Worm (Caenorhabditis elegans) whole organism, late embryonic: ENCODE measurements around the gene sek-5.

Source experiments
- K02D7.2 ChIP-seq: sonication (generic microtip); optimal IDR thresholded peaks from 2 replicates; lab custom pipeline; 2017; ENCODE audit warnings: mild to moderate bottlenecking, missing genetic modification characterization, missing compliant biosample characterization
- ama-1 ChIP-seq: fragments of 150-350 bp; optimal IDR thresholded peaks from 2 replicates; lab custom pipeline; 2014
- ceh-18 ChIP-seq: sonication (generic microtip); optimal IDR thresholded peaks from 2 replicates; lab custom pipeline; 2016; ENCODE audit warnings: missing genetic modification characterization, missing compliant biosample characterization
- ceh-19 ChIP-seq: fragments of 200-800 bp; sonication (Bioruptor generic); optimal IDR thresholded peaks from 2 replicates; lab custom pipeline; 2018; ENCODE audit warnings: mild to moderate bottlenecking, missing genetic modification characterization, missing compliant biosample characterization
- ceh-30 ChIP-seq: fragments of 150-350 bp; optimal IDR thresholded peaks from 2 replicates; lab custom pipeline; 2014; ENCODE audit warnings: missing biosample characterization, missing genetic modification characterization
- ceh-45 ChIP-seq: fragments of 200-800 bp; sonication (Bioruptor generic); IDR thresholded peaks from 2 replicates; pipeline ENCODE4 v1.3.6; 2022; ENCODE audit warnings: missing genetic modification reagents, missing genetic modification characterization, missing compliant biosample characterization
- dve-1 ChIP-seq: sonication (generic microtip); optimal IDR thresholded peaks from 2 replicates; lab custom pipeline; 2017; ENCODE audit warnings: antibody characterized with exemption, mild to moderate bottlenecking, missing genetic modification characterization, missing compliant biosample characterization
- elt-2 ChIP-seq: sonication (generic microtip); optimal IDR thresholded peaks from 2 replicates; lab custom pipeline; 2016; ENCODE audit warnings: missing genetic modification reagents, missing genetic modification characterization, missing compliant biosample characterization
- elt-4 ChIP-seq: sonication (generic microtip); optimal IDR thresholded peaks from 2 replicates; lab custom pipeline; 2016; ENCODE audit warnings: missing genetic modification characterization, missing compliant biosample characterization
- eyg-1 ChIP-seq: sonication (generic microtip); optimal IDR thresholded peaks from 2 replicates; lab custom pipeline; 2016; ENCODE audit warnings: missing genotype, missing genetic modification characterization, missing compliant biosample characterization
- lim-6 ChIP-seq: sonication (generic microtip); optimal IDR thresholded peaks from 2 replicates; lab custom pipeline; 2016; ENCODE audit warnings: missing genetic modification characterization, missing compliant biosample characterization
- nfya-1 ChIP-seq: sonication (generic microtip); optimal IDR thresholded peaks from 2 replicates; lab custom pipeline; 2017; ENCODE audit warnings: missing genetic modification characterization, mild to moderate bottlenecking, missing compliant biosample characterization, antibody characterized with exemption, moderate library complexity
- ref-2 ChIP-seq: sonication (generic microtip); optimal IDR thresholded peaks from 2 replicates; lab custom pipeline; 2016; ENCODE audit warnings: missing genetic modification characterization, missing compliant biosample characterization
- syd-9 ChIP-seq: sonication (generic microtip); optimal IDR thresholded peaks from 2 replicates; lab custom pipeline; 2016; ENCODE audit warnings: mild to moderate bottlenecking, missing genetic modification characterization, moderate library complexity, missing compliant biosample characterization
- tbx-2 ChIP-seq: sonication (generic microtip); optimal IDR thresholded peaks from 2 replicates; lab custom pipeline; 2016; ENCODE audit warnings: missing genetic modification characterization, missing compliant biosample characterization
- ttx-3 ChIP-seq: sonication (generic microtip); optimal IDR thresholded peaks from 2 replicates; lab custom pipeline; 2016; ENCODE audit warnings: missing genetic modification reagents, missing genetic modification characterization, missing compliant biosample characterization
- unc-86 ChIP-seq: sonication (generic microtip); optimal IDR thresholded peaks from 2 replicates; lab custom pipeline; 2016; ENCODE audit warnings: missing genetic modification characterization, missing compliant biosample characterization

Gene sek-5

DNA sequence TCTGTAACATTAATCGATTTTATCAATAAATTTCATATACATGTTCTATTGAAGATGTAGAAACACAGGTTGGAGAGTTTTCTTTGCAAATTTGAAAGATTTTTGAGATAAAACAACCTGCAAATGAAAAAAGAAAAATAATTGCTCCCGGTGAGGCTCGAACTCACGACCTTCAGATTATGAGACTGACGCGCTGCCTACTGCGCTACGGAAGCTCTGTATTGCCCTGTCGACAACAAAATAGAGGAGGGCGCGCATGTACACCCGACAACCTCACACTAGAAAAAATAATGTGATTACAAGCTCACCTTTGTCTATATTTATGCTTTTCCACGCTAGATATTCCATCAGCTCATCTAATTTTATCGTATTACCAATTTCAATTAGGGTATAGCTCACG is 29.9 kb downstream of the sek-5 start (continued):
- TF ChIP-seq unc-86 (tag; lab: Kevin White, UChicago) (peak; percentile 4), K02D7.2 (tag; lab: Kevin White, UChicago) (no peak), ceh-18 (peak; percentile 3)

DNA sequence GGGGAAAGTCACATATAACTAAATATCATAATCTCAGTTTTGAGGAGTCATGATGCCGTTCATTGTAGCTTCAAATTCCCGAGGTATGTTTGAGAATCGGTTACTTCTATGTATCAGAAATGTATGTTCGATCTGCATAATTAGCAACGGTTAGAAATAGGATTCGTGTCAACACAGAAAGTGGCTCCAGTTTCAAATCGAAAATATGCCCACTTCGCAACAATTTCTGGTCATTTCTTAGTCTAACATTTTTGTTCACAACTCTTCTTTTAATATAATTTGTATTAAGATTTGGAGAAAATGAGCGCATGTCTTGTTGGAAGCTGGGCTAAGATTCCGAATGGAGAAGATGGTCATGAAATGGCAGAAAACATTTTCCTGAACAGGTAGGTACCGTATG is 36.1 kb downstream of the sek-5 start, which contains the start of gene pks-1:
pks-1 (plus strand) TSS at position 301 of the 400 bp plus-strand sequence.
- TF ChIP-seq tbx-2 (tag; lab: Kevin White, UChicago) (no peak), ttx-3 (tag; lab: Kevin White, UChicago) (no peak), eyg-1 (tag; lab: Kevin White, UChicago) (no peak), dve-1 (tag; lab: Kevin White, UChicago) (no peak), syd-9 (tag; lab: Kevin White, UChicago) (no peak), ceh-19 (GFP tag; lab: Kevin White, UChicago) (no peak), ceh-30 (tag; lab: Kevin White, UChicago) (no peak)

DNA sequence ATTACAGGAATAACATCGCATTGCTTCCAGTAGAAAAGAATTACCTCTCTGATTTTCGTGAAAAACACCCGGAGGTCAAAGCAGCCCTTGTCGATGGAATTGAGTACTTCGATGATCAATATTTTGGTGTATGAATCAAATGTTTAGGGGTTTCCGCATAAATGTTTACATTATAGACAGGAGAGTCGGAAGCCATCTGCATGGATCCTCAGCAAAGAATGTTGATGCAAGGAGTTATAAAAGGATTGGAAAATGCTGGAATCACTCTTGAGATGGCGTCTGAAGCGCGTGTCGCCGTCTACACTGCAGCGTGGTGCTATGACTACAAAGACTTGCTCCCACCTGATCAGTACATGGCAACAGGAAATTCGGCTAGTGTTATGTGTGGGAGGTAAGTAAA is 36.8 kb downstream of the sek-5 start, which contains the start of gene C41A3.2:
C41A3.2 (minus strand) TSS at position 101 of the 400 bp plus-strand sequence.
- TF ChIP-seq ceh-45 (GFP tag; lab: Robert Waterston, UW) (no peak), tbx-2 (tag; lab: Kevin White, UChicago) (no peak), lim-6 (tag; lab: Kevin White, UChicago) (no peak), ref-2 (no peak), ama-1 (lab: Kevin White, UChicago) (no peak), nfya-1 (tag; lab: Kevin White, UChicago) (no peak), elt-4 (tag; lab: Kevin White, UChicago) (no peak), elt-2 (no peak)
